Worm (Caenorhabditis elegans) whole organism, early embryonic: Measurements from ENCODE around the gene K01C8.2.

Experiments used
- B0310.2 ChIP-seq: sonication (generic microtip); optimal IDR thresholded peaks from 2 replicates; lab custom pipeline; 2016; ENCODE audit warnings: mild to moderate bottlenecking, missing genetic modification characterization, missing compliant biosample characterization
- F13C5.2 ChIP-seq: sonication (generic microtip); optimal IDR thresholded peaks from 2 replicates; lab custom pipeline; 2017; ENCODE audit warnings: mild to moderate bottlenecking, missing genetic modification characterization, inconsistent platforms, missing compliant biosample characterization
- ama-1 ChIP-seq: fragments of 150-350 bp; optimal IDR thresholded peaks from 2 replicates; lab custom pipeline; 2014
- ceh-36 ChIP-seq: sonication (generic microtip); optimal IDR thresholded peaks from 2 replicates; lab custom pipeline; 2016; ENCODE audit warnings: missing genetic modification characterization, inconsistent platforms, missing compliant biosample characterization
- ets-7 ChIP-seq: sonication (generic microtip); optimal IDR thresholded peaks from 2 replicates; lab custom pipeline; 2016; ENCODE audit warnings: missing genotype, missing genetic modification characterization, missing compliant biosample characterization
- hmg-4 ChIP-seq: fragments of 200-800 bp; sonication (Bioruptor generic); optimal IDR thresholded peaks from 2 replicates; lab custom pipeline; 2018; ENCODE audit warnings: mild to moderate bottlenecking, missing genetic modification characterization, missing compliant biosample characterization
- pes-1 ChIP-seq: fragments of 200-800 bp; sonication (Bioruptor generic); IDR thresholded peaks from 2 replicates; pipeline ENCODE4 v1.3.6; 2022; ENCODE audit warnings: missing genetic modification reagents, missing genetic modification characterization, missing compliant biosample characterization
- tbx-11 ChIP-seq: fragments of 200-800 bp; sonication (Bioruptor generic); IDR thresholded peaks from 2 replicates; pipeline ENCODE4 v1.3.6; 2022; ENCODE audit warnings: missing genetic modification characterization, missing compliant biosample characterization
- tra-4 ChIP-seq: sonication (generic microtip); optimal IDR thresholded peaks from 2 replicates; lab custom pipeline; 2017; ENCODE audit warnings: missing genetic modification characterization, missing compliant biosample characterization

DNA sequence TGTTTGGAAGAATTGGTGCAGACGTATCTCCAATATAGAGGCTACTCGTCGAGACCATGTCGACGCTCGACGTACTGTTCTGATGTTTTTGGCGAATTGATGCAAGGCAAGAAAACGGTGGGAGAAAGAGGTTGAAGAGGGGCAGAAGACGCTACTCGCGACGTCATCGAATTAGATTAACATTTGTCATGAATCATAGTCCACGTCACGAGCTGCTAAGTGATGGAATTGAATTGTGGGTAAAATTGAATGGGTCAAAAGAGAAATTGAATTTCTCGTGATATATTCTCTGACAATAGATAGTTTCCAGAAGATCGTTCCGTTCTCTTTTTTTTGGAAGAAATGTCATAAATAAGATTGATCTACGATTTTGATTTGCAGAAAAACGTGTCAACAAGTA, 9.6 kb downstream of the K01C8.2 start:
- TF ChIP-seq tra-4 (tag; lab: Kevin White, UChicago) (no peak), ama-1 (lab: Kevin White, UChicago) (no peak), ceh-36 (tag; lab: Kevin White, UChicago) (no peak), pes-1 (no peak), hmg-4 (GFP tag; lab: Kevin White, UChicago) (no peak), F13C5.2 (tag; lab: Kevin White, UChicago) (no peak), tbx-11 (GFP tag; lab: Robert Waterston, UW) (no peak), B0310.2 (no peak), ets-7 (no peak)
